Fruit fly (Drosophila melanogaster): Measurements from ENCODE around the gene CG4408.
A peak's percentile ranks its signal among the peaks of the same experiment; 100 is the strongest.

CG4408 gene

dm6 chr3R:23358565-23359138, 4.7 kb downstream of the CG4408 start, which contains the start of gene RpS3 (continued):
- TF ChIP-seq CG11398 (GFP tag; optimal IDR thresholded peaks at IDR 0.05) (no peak), CG18262 (tag; optimal IDR thresholded peaks at IDR 0.05) (peak; percentile 16), HLH3B (GFP tag; IDR thresholded peaks at IDR 0.05) (peak; percentile 20; the same call in 1 of the 2 replicates), nmo (GFP tag; optimal IDR thresholded peaks at IDR 0.05) (peak; percentile 65), CG31388 (GFP tag; optimal IDR thresholded peaks at IDR 0.05) (no peak), CG7928 (GFP tag; optimal IDR thresholded peaks at IDR 0.05) (no peak), CG33557 (GFP tag; optimal IDR thresholded peaks at IDR 0.05) (no peak), PHDP (tag; optimal IDR thresholded peaks at IDR 0.05) (peak; percentile 39), kay (GFP tag; optimal IDR thresholded peaks at IDR 0.05) (no peak), CG5245 (GFP tag; optimal IDR thresholded peaks at IDR 0.05) (no peak), ato (GFP tag; IDR thresholded peaks at IDR 0.05; ENCODE audit: partially characterized antibody) (no peak), Blimp-1 (GFP tag; optimal IDR thresholded peaks at IDR 0.05) (no peak), Opbp (GFP tag; IDR thresholded peaks at IDR 0.05; ENCODE audit: partially characterized antibody) (no peak), CG17359 (tag; optimal IDR thresholded peaks at IDR 0.05) (peak; percentile 22), nau (GFP tag; optimal IDR thresholded peaks at IDR 0.05) (no peak), caup (GFP tag; optimal IDR thresholded peaks at IDR 0.05; ENCODE audit: severe bottlenecking) (peak; percentile 29), wdn (GFP tag; IDR thresholded peaks at IDR 0.05) (no peak), sens-2 (GFP tag; IDR thresholded peaks at IDR 0.05) (no peak), lov (optimal IDR thresholded peaks at IDR 0.05) (no peak), lov (GFP tag; IDR thresholded peaks at IDR 0.05) (no peak), CG14667 (GFP tag; IDR thresholded peaks at IDR 0.05) (no peak), CG7987 (GFP tag; optimal IDR thresholded peaks at IDR 0.05) (peak; percentile 2), Taf1 (GFP tag; IDR thresholded peaks at IDR 0.05) (no peak), Sry-δ (GFP tag; optimal IDR thresholded peaks at IDR 0.05) (no peak), tll (GFP tag; optimal IDR thresholded peaks at IDR 0.05) (no peak), kah (GFP tag; optimal IDR thresholded peaks at IDR 0.05) (peak; percentile 33), dysf (GFP tag; IDR thresholded peaks at IDR 0.05) (0 out of 3 replicates have a peak, but pooled peaks have one; percentile 31), Hsf (GFP tag; optimal IDR thresholded peaks at IDR 0.05) (no peak), Atf3 (GFP tag; optimal IDR thresholded peaks at IDR 0.05) (no peak), Poxn (GFP tag; IDR thresholded peaks at IDR 0.05) (no peak), CG8478 (optimal IDR thresholded peaks at IDR 0.05) (no peak), Sin3A (optimal IDR thresholded peaks at IDR 0.05) (peak; percentile 24), TFAM (GFP tag; optimal IDR thresholded peaks at IDR 0.05) (no peak), CG11695 (GFP tag; IDR thresholded peaks at IDR 0.05) (peak; percentile 45; the same call in 2 of the 3 replicates), seq (GFP tag; IDR thresholded peaks at IDR 0.05) (no peak), HLHmδ (GFP tag; optimal IDR thresholded peaks at IDR 0.05) (no peak), inv (GFP tag; IDR thresholded peaks at IDR 0.05; ENCODE audit: partially characterized antibody) (no peak), CG17829 (tag; optimal IDR thresholded peaks at IDR 0.05) (peak; percentile 21), Fer3 (tag; optimal IDR thresholded peaks at IDR 0.05) (no peak), sd (tag; optimal IDR thresholded peaks at IDR 0.05) (peak; percentile 31), dmrt11E (tag; optimal IDR thresholded peaks at IDR 0.05) (no peak), Med (GFP tag) (peak; percentile 57), dimm (GFP tag; IDR thresholded peaks at IDR 0.05) (no peak), cas (GFP tag; IDR thresholded peaks at IDR 0.05) (no peak), fd64A (GFP tag; optimal IDR thresholded peaks at IDR 0.05) (no peak), cg (GFP tag; optimal IDR thresholded peaks at IDR 0.05) (no peak), CG11560 (tag; IDR thresholded peaks at IDR 0.05) (no peak), CG8388 (GFP tag; optimal IDR thresholded peaks at IDR 0.05) (peak; percentile 14), CG13287 (GFP tag; IDR thresholded peaks at IDR 0.05; ENCODE audit: partially characterized antibody) (peak; percentile 53), bbx (GFP tag; IDR thresholded peaks at IDR 0.05; ENCODE audit: partially characterized antibody) (peak; percentile 53; the same call in 1 of the 2 replicates), slp2 (GFP tag; optimal IDR thresholded peaks at IDR 0.05) (no peak)

Measured in whole organism, embryonic.